In genomic region chrX:8092075-8092682, dm6 we compare ENCODE assay signal across 2 fruit fly cellular contexts.
A peak's percentile ranks its signal among the peaks of the same experiment; 100 is the strongest.
TF ChIP-seq lines count a peak whose summit lies in the region.

No protein-coding gene starts in this region.

TF ChIP-seq in whole organism, embryonic, 481 proteins besides CTCF, POLR2A, EP300 and RAD21 (continued from another document and continues in another):
- TF ChIP-seq Doc3 (GFP tag; IDR thresholded peaks at IDR 0.05; lab: Robert Waterston, UW; ENCODE audit: partially characterized antibody) = no peak
- TF ChIP-seq twi (tag; optimal IDR thresholded peaks at IDR 0.05; lab: Kevin White, UChicago) = peak; percentile 90
- peak; percentile 90 for TF ChIP-seq peb (GFP tag; IDR thresholded peaks at IDR 0.05; lab: Robert Waterston, UW)
- TF ChIP-seq Dp (GFP tag; optimal IDR thresholded peaks at IDR 0.05; lab: Kevin White, UChicago) = peak; percentile 11
- no peak for TF ChIP-seq hbn (GFP tag; IDR thresholded peaks at IDR 0.05; lab: Robert Waterston, UW; ENCODE audit: partially characterized antibody)
- TF ChIP-seq CG4282 (GFP tag; optimal IDR thresholded peaks at IDR 0.05; lab: Kevin White, UChicago) = peak; percentile 54
- no peak for TF ChIP-seq CG15479 (GFP tag; optimal IDR thresholded peaks at IDR 0.05; lab: Kevin White, UChicago)
- TF ChIP-seq Nf-YB (GFP tag; optimal IDR thresholded peaks at IDR 0.05; lab: Kevin White, UChicago) = peak; percentile 84
- peak; percentile 60 for TF ChIP-seq CG43689 (GFP tag; IDR thresholded peaks at IDR 0.05; lab: Robert Waterston, UW)
- TF ChIP-seq Xrp1 (GFP tag; IDR thresholded peaks at IDR 0.05; lab: Robert Waterston, UW) = peak; percentile 93
- peak; percentile 97 for TF ChIP-seq CG18599 (GFP tag; optimal IDR thresholded peaks at IDR 0.05; lab: Kevin White, UChicago)
- peak; percentile 88 for TF ChIP-seq CG4730 (GFP tag; IDR thresholded peaks at IDR 0.05; lab: Robert Waterston, UW)
- TF ChIP-seq CG1024 (GFP tag; IDR thresholded peaks at IDR 0.05; lab: Robert Waterston, UW) = peak; percentile 79
- peak; percentile 76 for TF ChIP-seq Mad (GFP tag; optimal IDR thresholded peaks at IDR 0.05; lab: Kevin White, UChicago)
- TF ChIP-seq fu2 (GFP tag; optimal IDR thresholded peaks at IDR 0.05; lab: Kevin White, UChicago) = peak; percentile 68
- TF ChIP-seq Lim3 (GFP tag; IDR thresholded peaks at IDR 0.05; lab: Robert Waterston, UW) = peak; percentile 66; the same call in 1 of the 2 replicates
- peak; percentile 92 for TF ChIP-seq B-H2 (GFP tag; optimal IDR thresholded peaks at IDR 0.05; lab: Kevin White, UChicago)
- TF ChIP-seq z (GFP tag; IDR thresholded peaks at IDR 0.05; lab: Robert Waterston, UW) = peak; percentile 48; the same call in 1 of the 3 replicates
- peak; percentile 76 for TF ChIP-seq Dad (GFP tag; optimal IDR thresholded peaks at IDR 0.05; lab: Kevin White, UChicago)
- TF ChIP-seq so (GFP tag; IDR thresholded peaks at IDR 0.05; lab: Robert Waterston, UW) = peak; percentile 94
- peak; percentile 76 for TF ChIP-seq CG5953 (GFP tag; IDR thresholded peaks at IDR 0.05; lab: Robert Waterston, UW)
- TF ChIP-seq CG12769 (tag; optimal IDR thresholded peaks at IDR 0.05; lab: Kevin White, UChicago) = peak; percentile 81
- TF ChIP-seq CG12219 (GFP tag; optimal IDR thresholded peaks at IDR 0.05; lab: Kevin White, UChicago) = peak; percentile 89
- TF ChIP-seq CG7556 (GFP tag; optimal IDR thresholded peaks at IDR 0.05; lab: Kevin White, UChicago) = peak; percentile 97
- TF ChIP-seq CG17359 (tag; optimal IDR thresholded peaks at IDR 0.05; lab: Kevin White, UChicago) = peak; percentile 96
- TF ChIP-seq slou (GFP tag; optimal IDR thresholded peaks at IDR 0.05; lab: Kevin White, UChicago) = peak; percentile 94
- TF ChIP-seq fd96Cb (tag; optimal IDR thresholded peaks at IDR 0.05; lab: Kevin White, UChicago) = peak; percentile 94
- peak; percentile 71 for TF ChIP-seq CG13624 (GFP tag; optimal IDR thresholded peaks at IDR 0.05; lab: Kevin White, UChicago)
- peak; percentile 80 for TF ChIP-seq ci (GFP tag; IDR thresholded peaks at IDR 0.05; lab: Robert Waterston, UW)
- peak; percentile 84 for TF ChIP-seq D19B (GFP tag; optimal IDR thresholded peaks at IDR 0.05; lab: Kevin White, UChicago)
- TF ChIP-seq disco-r (GFP tag; optimal IDR thresholded peaks at IDR 0.05; lab: Kevin White, UChicago) = peak; percentile 69
- TF ChIP-seq CG5180 (GFP tag; optimal IDR thresholded peaks at IDR 0.05; lab: Kevin White, UChicago) = peak; percentile 90
- TF ChIP-seq kay (GFP tag; optimal IDR thresholded peaks at IDR 0.05; lab: Kevin White, UChicago) = peak; percentile 87
- peak; percentile 89 for TF ChIP-seq ttk (GFP tag; IDR thresholded peaks at IDR 0.05; lab: Robert Waterston, UW)
- TF ChIP-seq jigr1 (GFP tag; IDR thresholded peaks at IDR 0.05; lab: Robert Waterston, UW) = peak; percentile 90
- peak in 1 of 3 experiments; percentile 90 for TF ChIP-seq Stat92E (GFP tag; optimal IDR thresholded peaks at IDR 0.05; lab: Kevin White, UChicago)
- no peak for TF ChIP-seq usp (GFP tag; optimal IDR thresholded peaks at IDR 0.05; lab: Kevin White, UChicago)
- TF ChIP-seq CG11093 (GFP tag; IDR thresholded peaks at IDR 0.05; lab: Robert Waterston, UW) = peak; percentile 77; the same call in 2 of the 3 replicates
- peak; percentile 98 for TF ChIP-seq dmrt99B (tag; optimal IDR thresholded peaks at IDR 0.05; lab: Kevin White, UChicago)
- TF ChIP-seq Atf3 (GFP tag; optimal IDR thresholded peaks at IDR 0.05; lab: Kevin White, UChicago) = peak; percentile 62
- no peak; the same call in 1 of the 2 replicates for TF ChIP-seq nerfin-2 (GFP tag; IDR thresholded peaks at IDR 0.05; lab: Robert Waterston, UW; ENCODE audit: partially characterized antibody)
- TF ChIP-seq bsh (GFP tag; optimal IDR thresholded peaks at IDR 0.05; lab: Kevin White, UChicago) = peak; percentile 89 to 96
- peak; percentile 54 for TF ChIP-seq shn (GFP tag; optimal IDR thresholded peaks at IDR 0.05; lab: Kevin White, UChicago)
- peak; percentile 79 for TF ChIP-seq Usf (GFP tag; optimal IDR thresholded peaks at IDR 0.05; lab: Kevin White, UChicago)
- TF ChIP-seq CG8478 (optimal IDR thresholded peaks at IDR 0.05; lab: Kevin White, UChicago) = no peak
- peak; percentile 73 for TF ChIP-seq CG3838 (GFP tag; optimal IDR thresholded peaks at IDR 0.05; lab: Kevin White, UChicago)
- TF ChIP-seq dati (GFP tag; IDR thresholded peaks at IDR 0.05; lab: Robert Waterston, UW) = peak; percentile 67
- peak; percentile 21 for TF ChIP-seq Sry-δ (GFP tag; optimal IDR thresholded peaks at IDR 0.05; lab: Kevin White, UChicago)
- TF ChIP-seq otp (GFP tag; IDR thresholded peaks at IDR 0.05; lab: Robert Waterston, UW) = peak; percentile 65; the same call in 2 of the 3 replicates
- TF ChIP-seq crol (GFP tag; IDR thresholded peaks at IDR 0.05; lab: Robert Waterston, UW) = peak; percentile 95
- TF ChIP-seq dimm (GFP tag; IDR thresholded peaks at IDR 0.05; lab: Robert Waterston, UW) = peak; percentile 75
- peak; percentile 39 for TF ChIP-seq CG7271 (tag; optimal IDR thresholded peaks at IDR 0.05; lab: Kevin White, UChicago)
- 0 out of 2 replicates have a peak, but pooled peaks have one; percentile 17 for TF ChIP-seq Bgb (GFP tag; IDR thresholded peaks at IDR 0.05; lab: Robert Waterston, UW; ENCODE audit: partially characterized antibody)
- TF ChIP-seq CG1233 (GFP tag; optimal IDR thresholded peaks at IDR 0.05; lab: Kevin White, UChicago) = peak; percentile 93
- peak; percentile 46 for TF ChIP-seq CG10565 (GFP tag; optimal IDR thresholded peaks at IDR 0.05; lab: Kevin White, UChicago)
- no peak for TF ChIP-seq Dll (GFP tag; IDR thresholded peaks at IDR 0.05; lab: Robert Waterston, UW; ENCODE audit: partially characterized antibody)
- peak; percentile 90 for TF ChIP-seq salm (tag; optimal IDR thresholded peaks at IDR 0.05; lab: Kevin White, UChicago)
- peak; percentile 7 for TF ChIP-seq stwl (tag; optimal IDR thresholded peaks at IDR 0.05; lab: Kevin White, UChicago)
- peak; percentile 80 for TF ChIP-seq Lhr (GFP tag; optimal IDR thresholded peaks at IDR 0.05; lab: Kevin White, UChicago)
- TF ChIP-seq D (optimal IDR thresholded peaks at IDR 0.05; lab: Kevin White, UChicago) = no peak
- peak; percentile 96 for TF ChIP-seq D (GFP tag; optimal IDR thresholded peaks at IDR 0.05; lab: Kevin White, UChicago)
- peak; percentile 86 for TF ChIP-seq ap (GFP tag; IDR thresholded peaks at IDR 0.05; lab: Robert Waterston, UW)
- TF ChIP-seq CG15073 (GFP tag; optimal IDR thresholded peaks at IDR 0.05; lab: Kevin White, UChicago) = peak; percentile 46
- TF ChIP-seq CG11456 (GFP tag; IDR thresholded peaks at IDR 0.05; lab: Robert Waterston, UW) = peak; percentile 88

TF ChIP-seq in whole organism, prepupa, 60 proteins besides CTCF, POLR2A, EP300 and RAD21 (continued from another document):
- TF ChIP-seq CG6163 (GFP tag; IDR thresholded peaks at IDR 0.05; lab: Robert Waterston, UW) (peak; percentile 93), CG6792 (GFP tag; optimal IDR thresholded peaks at IDR 0.05; lab: Kevin White, UChicago) (peak; percentile 95), CG11902 (GFP tag; optimal IDR thresholded peaks at IDR 0.05; lab: Kevin White, UChicago) (peak; percentile 87), salr (GFP tag; optimal IDR thresholded peaks at IDR 0.05; lab: Kevin White, UChicago) (peak; percentile 87 to 95), achi (GFP tag; optimal IDR thresholded peaks at IDR 0.05; lab: Kevin White, UChicago) (peak; percentile 95), CG9139 (GFP tag; optimal IDR thresholded peaks at IDR 0.05; lab: Kevin White, UChicago) (peak; percentile 94), CG7368 (GFP tag; optimal IDR thresholded peaks at IDR 0.05; lab: Kevin White, UChicago) (peak; percentile 93), CG4318 (GFP tag; optimal IDR thresholded peaks at IDR 0.05; lab: Kevin White, UChicago) (peak; percentile 94)
